Worm (Caenorhabditis elegans): ENCODE results near the gene K08F11.1.

DNA sequence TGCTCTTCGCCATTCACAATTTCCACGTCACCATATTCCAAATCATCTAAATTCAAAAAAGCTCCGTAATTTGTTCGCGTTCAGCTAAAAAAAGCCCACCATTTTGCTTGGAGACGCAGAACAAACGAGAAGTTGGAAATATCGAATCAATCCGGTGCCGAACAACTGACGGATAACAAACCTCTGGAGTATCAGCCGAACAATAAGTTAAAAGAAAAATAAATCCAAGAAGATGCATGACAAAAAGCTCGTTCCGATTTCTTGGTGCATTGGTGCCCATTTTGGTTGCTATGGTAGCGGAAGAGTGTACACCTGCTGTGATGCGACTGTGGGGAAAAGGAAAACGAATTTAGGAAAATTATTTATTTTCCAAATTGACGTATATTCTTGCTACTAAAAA lies 22.9 kb downstream of the K08F11.1 start, which contains the start of gene tctn-1:
- no peak for TF ChIP-seq flt-1 (GFP tag; IDR thresholded peaks at IDR 0.05)
- no peak for TF ChIP-seq cog-1 (tag; optimal IDR thresholded peaks at IDR 0.05)
- TF ChIP-seq tab-1 (GFP tag; IDR thresholded peaks at IDR 0.05): no peak
- TF ChIP-seq med-1 (GFP tag; optimal IDR thresholded peaks at IDR 0.05; ENCODE audit: insufficient read depth): no peak
- TF ChIP-seq T22C8.4 (GFP tag; IDR thresholded peaks at IDR 0.05): no peak

Data from whole organism, midembryonic.